Worm (Caenorhabditis elegans): Measurements from ENCODE around the gene ZK867.2.

DNA sequence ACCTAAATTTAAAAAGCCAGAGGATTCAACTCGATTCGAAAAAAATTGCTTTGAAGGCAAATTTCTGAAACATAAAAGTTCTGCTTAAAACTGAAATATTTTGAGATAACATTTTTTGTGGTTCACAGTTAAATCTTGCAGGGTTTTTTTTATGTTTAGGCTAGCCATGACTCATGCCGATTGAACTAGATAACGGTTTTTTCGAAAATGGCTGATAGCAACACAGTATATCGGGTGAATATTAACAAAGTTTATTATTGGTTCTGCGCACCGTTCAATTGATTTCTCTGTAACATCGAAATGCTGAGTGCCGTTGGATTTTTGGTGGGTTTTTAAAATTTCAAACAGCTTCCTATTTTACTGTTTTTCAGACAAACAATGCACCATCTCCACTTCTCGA is 29.2 kb upstream of the ZK867.2 start, which contains the start of gene F43E12.1:
- TF ChIP-seq ekl-4 (GFP tag; IDR thresholded peaks at IDR 0.05) (no peak), lin-35 (GFP tag; optimal IDR thresholded peaks at IDR 0.05) (no peak), lir-1 (GFP tag; conservative IDR thresholded peaks at IDR 0.05) (no peak), F23B12.7 (tag; optimal IDR thresholded peaks at IDR 0.05; ENCODE audit: insufficient read depth) (no peak), snpc-4 (GFP tag; optimal IDR thresholded peaks at IDR 0.05) (no peak), snpc-4 (tag; optimal IDR thresholded peaks at IDR 0.05) (no peak), K11D2.4 (GFP tag; IDR thresholded peaks at IDR 0.05) (no peak)
